Fruit fly (Drosophila melanogaster) whole organism, embryonic: ENCODE measurements around the gene CG43049.

Source experiments
- CG10431 ChIP-seq: fragments of 200-800 bp; sonication (Bioruptor generic); optimal IDR thresholded peaks from 3 replicates; lab custom pipeline; 2018; ENCODE audit warnings: missing biosample characterization, mild to moderate bottlenecking, missing genetic modification characterization
- CG12071 ChIP-seq: fragments of 200-800 bp; sonication (Bioruptor generic); optimal IDR thresholded peaks from 3 replicates; lab custom pipeline; 2018; ENCODE audit warnings: missing biosample characterization, mild to moderate bottlenecking, missing genetic modification characterization
- CG12744 ChIP-seq: fragments of 200-800 bp; sonication (Bioruptor generic); optimal IDR thresholded peaks from 2 replicates; lab custom pipeline; 2016; ENCODE audit warnings: missing biosample characterization, missing genetic modification characterization
- CG13624 ChIP-seq: fragments of 200-800 bp; sonication (Bioruptor generic); optimal IDR thresholded peaks from 2 replicates; lab custom pipeline; 2016; ENCODE audit warnings: missing biosample characterization, missing genetic modification characterization
- CG14710 ChIP-seq: fragments of 200-800 bp; sonication (Bioruptor generic); optimal IDR thresholded peaks from 3 replicates; lab custom pipeline; 2019; ENCODE audit warnings: missing biosample characterization, mild to moderate bottlenecking, missing genetic modification characterization, moderate library complexity
- CG14965 ChIP-seq: fragments of 200-800 bp; sonication (Bioruptor generic); optimal IDR thresholded peaks from 2 replicates; lab custom pipeline; 2016; ENCODE audit warnings: missing biosample characterization, missing genetic modification characterization, borderline replicate concordance
- CG15269 ChIP-seq: fragments of 200-800 bp; sonication (Bioruptor generic); optimal IDR thresholded peaks from 2 replicates; lab custom pipeline; 2018; ENCODE audit warnings: missing biosample characterization, mild to moderate bottlenecking, missing genetic modification characterization, moderate library complexity
- CG1602 ChIP-seq: fragments of 200-800 bp; sonication (Bioruptor generic); optimal IDR thresholded peaks from 3 replicates; lab custom pipeline; 2016; ENCODE audit warnings: missing biosample characterization, missing genetic modification characterization
- CG17328 ChIP-seq: fragments of 200-800 bp; sonication (Bioruptor generic); IDR thresholded peaks from 2 replicates; pipeline ENCODE4 v1.3.6; 2022; ENCODE audit warnings: missing biosample characterization, missing genetic modification characterization
- CG1792 ChIP-seq: fragments of 200-800 bp; sonication (Bioruptor generic); optimal IDR thresholded peaks from 2 replicates; lab custom pipeline; 2016; ENCODE audit warnings: missing biosample characterization, missing genetic modification characterization
- CG18011 ChIP-seq: fragments of 200-800 bp; sonication (Bioruptor generic); optimal IDR thresholded peaks from 2 replicates; lab custom pipeline; 2017; ENCODE audit warnings: missing biosample characterization, missing genetic modification characterization, mild to moderate bottlenecking, moderate library complexity, missing genotype
- CG31365 ChIP-seq: fragments of 200-800 bp; sonication (Bioruptor generic); optimal IDR thresholded peaks from 2 replicates; lab custom pipeline; 2018; ENCODE audit warnings: missing biosample characterization, mild to moderate bottlenecking, missing genetic modification characterization
- CG32767 ChIP-seq: fragments of 200-800 bp; sonication (Bioruptor generic); IDR thresholded peaks from 2 replicates; pipeline ENCODE4 v1.3.6; 2022; ENCODE audit warnings: missing biosample characterization, missing genetic modification characterization
- CG3838 ChIP-seq: fragments of 200-800 bp; sonication (Bioruptor generic); optimal IDR thresholded peaks from 3 replicates; lab custom pipeline; 2016; ENCODE audit warnings: missing biosample characterization, missing genetic modification characterization
- CG3995 ChIP-seq: fragments of 200-800 bp; sonication (Bioruptor generic); optimal IDR thresholded peaks from 3 replicates; lab custom pipeline; 2016; ENCODE audit warnings: missing biosample characterization, missing genetic modification characterization
- CG4360 ChIP-seq: fragments of 200-800 bp; sonication (Bioruptor generic); IDR thresholded peaks from 2 replicates; pipeline ENCODE4 v1.3.6; 2022; ENCODE audit warnings: missing biosample characterization, missing genetic modification characterization
- CG4707 ChIP-seq: fragments of 200-800 bp; sonication (Bioruptor generic); optimal IDR thresholded peaks from 2 replicates; lab custom pipeline; 2018; ENCODE audit warnings: missing biosample characterization, mild to moderate bottlenecking, missing genetic modification characterization, moderate library complexity
- CG7357 ChIP-seq: fragments of 200-800 bp; sonication (Bioruptor generic); IDR thresholded peaks from 3 replicates; pipeline ENCODE4 v1.3.6; 2022; ENCODE audit warnings: missing biosample characterization, missing genetic modification characterization
- CG7745 ChIP-seq: fragments of 200-800 bp; sonication (Bioruptor generic); optimal IDR thresholded peaks from 2 replicates; lab custom pipeline; 2018; ENCODE audit warnings: missing biosample characterization, mild to moderate bottlenecking, missing genetic modification characterization, moderate library complexity
- CG8924 ChIP-seq: fragments of 200-800 bp; optimal IDR thresholded peaks from 3 replicates; lab custom pipeline; 2019; ENCODE audit warnings: missing biosample characterization, mild to moderate bottlenecking, missing genetic modification characterization, moderate library complexity
- CG8944 ChIP-seq: fragments of 200-800 bp; sonication (Bioruptor generic); optimal IDR thresholded peaks from 3 replicates; lab custom pipeline; 2016; ENCODE audit warnings: missing biosample characterization, missing genetic modification characterization
- CG9609 ChIP-seq: fragments of 200-800 bp; sonication (Bioruptor generic); optimal IDR thresholded peaks from 3 replicates; lab custom pipeline; 2016; ENCODE audit warnings: missing biosample characterization, missing genetic modification characterization
- CoRest ChIP-seq: fragments of 200-800 bp; sonication (Bioruptor generic); optimal IDR thresholded peaks from 3 replicates; lab custom pipeline; 2018; ENCODE audit warnings: missing biosample characterization, mild to moderate bottlenecking, missing genetic modification characterization, moderate library complexity
- Dfd ChIP-seq, 2 experiments: fragments of >200 bp; optimal IDR thresholded peaks; 2 replicates each; lab custom pipeline; 2017; ENCODE audit warnings: missing biosample characterization in 2 of 2, missing genetic modification characterization in 2 of 2
- Doc3 ChIP-seq: fragments of 200-800 bp; sonication (Bioruptor generic); IDR thresholded peaks from 3 replicates; pipeline ENCODE4 v1.3.6; 2022; ENCODE audit warnings: missing biosample characterization, missing genetic modification characterization; ENCODE audit not compliant: partially characterized antibody
- Eip74EF ChIP-seq, 2 experiments: fragments of 200-800 bp in 1 of 2; fragments of >200 bp in 1 of 2; sonication (Bioruptor generic) in 1 of 2; optimal IDR thresholded peaks; 2 replicates each; lab custom pipeline; 2017 to 2019; ENCODE audit warnings: missing biosample characterization in 2 of 2, missing genetic modification characterization in 2 of 2, mild to moderate bottlenecking in 1 of 2, moderate library complexity in 1 of 2
- HHEX ChIP-seq: fragments of 200-800 bp; sonication (Bioruptor generic); optimal IDR thresholded peaks from 3 replicates; lab custom pipeline; 2017; ENCODE audit warnings: missing biosample characterization, mild to moderate bottlenecking, missing genetic modification characterization, missing genetic modification reagents
- Hmr ChIP-seq: fragments of 200-800 bp; sonication (Bioruptor generic); optimal IDR thresholded peaks from 3 replicates; lab custom pipeline; 2017; ENCODE audit warnings: mild to moderate bottlenecking, missing biosample characterization, missing genetic modification reagents, missing genetic modification characterization
- Lim3 ChIP-seq: fragments of 200-800 bp; sonication (Bioruptor generic); IDR thresholded peaks from 2 replicates; pipeline ENCODE4 v1.3.6; 2022; ENCODE audit warnings: missing biosample characterization, missing genetic modification characterization
- Lpt ChIP-seq: fragments of >200 bp; optimal IDR thresholded peaks from 2 replicates; lab custom pipeline; 2018; ENCODE audit warnings: missing biosample characterization, missing genetic modification characterization
- Sox102F ChIP-seq: fragments of 200-800 bp; sonication (Bioruptor generic); optimal IDR thresholded peaks from 2 replicates; lab custom pipeline; 2018; ENCODE audit warnings: missing biosample characterization, mild to moderate bottlenecking, missing genetic modification characterization, moderate library complexity
- Sry-β ChIP-seq: fragments of 200-800 bp; sonication (Bioruptor generic); optimal IDR thresholded peaks from 2 replicates; lab custom pipeline; 2018; ENCODE audit warnings: missing biosample characterization, mild to moderate bottlenecking, missing genetic modification characterization, moderate library complexity
- Sry-δ ChIP-seq: fragments of 200-800 bp; sonication (Bioruptor generic); optimal IDR thresholded peaks from 2 replicates; lab custom pipeline; 2016; ENCODE audit warnings: missing biosample characterization, missing genetic modification characterization
- aop ChIP-seq: fragments of 200-800 bp; sonication (Bioruptor generic); IDR thresholded peaks from 2 replicates; pipeline ENCODE4 v1.3.6; 2022; ENCODE audit warnings: missing biosample characterization, missing genetic modification characterization
- ap ChIP-seq: fragments of 200-800 bp; sonication (Bioruptor generic); IDR thresholded peaks from 2 replicates; pipeline ENCODE4 v1.3.6; 2022; ENCODE audit warnings: missing biosample characterization, missing genetic modification characterization
- bigmax ChIP-seq: fragments of 200-800 bp; sonication (Bioruptor generic); optimal IDR thresholded peaks from 2 replicates; lab custom pipeline; 2018; ENCODE audit warnings: missing biosample characterization, mild to moderate bottlenecking, missing genetic modification characterization
- cato ChIP-seq: fragments of 200-800 bp; sonication (Bioruptor generic); optimal IDR thresholded peaks from 2 replicates; lab custom pipeline; 2016; ENCODE audit warnings: missing biosample characterization, missing genetic modification characterization, borderline replicate concordance
- chif ChIP-seq, 2 experiments: fragments of 200-800 bp; sonication (Bioruptor generic); optimal IDR thresholded peaks; 3 replicates each; lab custom pipeline; 2016; ENCODE audit warnings: missing biosample characterization in 2 of 2, missing genetic modification characterization in 2 of 2
- corto ChIP-seq: fragments of 200-800 bp; sonication (Bioruptor generic); optimal IDR thresholded peaks from 2 replicates; lab custom pipeline; 2016; ENCODE audit warnings: missing biosample characterization, mild to moderate bottlenecking, missing genetic modification characterization, moderate library complexity
- lola ChIP-seq, 3 experiments: fragments of >200 bp in 2 of 3; fragments of 200-800 bp in 1 of 3; sonication (Bioruptor generic) in 1 of 3; optimal IDR thresholded peaks; 2 replicates each; lab custom pipeline; 2017 to 2019; ENCODE audit warnings: missing biosample characterization in 3 of 3, missing genetic modification characterization in 3 of 3, mild to moderate bottlenecking in 1 of 3, moderate library complexity in 1 of 3
- maf-S ChIP-seq: fragments of 200-800 bp; sonication (Bioruptor generic); optimal IDR thresholded peaks from 2 replicates; lab custom pipeline; 2016; ENCODE audit warnings: missing biosample characterization, missing genetic modification characterization
- mirr ChIP-seq: fragments of 200-800 bp; sonication (Bioruptor generic); optimal IDR thresholded peaks from 3 replicates; lab custom pipeline; 2018; ENCODE audit warnings: missing biosample characterization, mild to moderate bottlenecking, missing genetic modification characterization
- mld ChIP-seq: fragments of 200-800 bp; sonication (Bioruptor generic); IDR thresholded peaks from 3 replicates; pipeline ENCODE4 v1.3.6; 2022; ENCODE audit warnings: missing biosample characterization, missing genetic modification characterization; ENCODE audit not compliant: partially characterized antibody
- repo ChIP-seq: fragments of 200-800 bp; sonication (Bioruptor generic); optimal IDR thresholded peaks from 2 replicates; lab custom pipeline; 2016; ENCODE audit warnings: missing biosample characterization, missing genetic modification characterization
- scrt ChIP-seq: fragments of 200-800 bp; sonication (Bioruptor generic); optimal IDR thresholded peaks from 2 replicates; lab custom pipeline; 2018; ENCODE audit warnings: missing biosample characterization, mild to moderate bottlenecking, missing genetic modification characterization, moderate library complexity
- slp2 ChIP-seq: fragments of 200-800 bp; sonication (Bioruptor generic); optimal IDR thresholded peaks from 2 replicates; lab custom pipeline; 2016; ENCODE audit warnings: missing biosample characterization, missing genetic modification characterization
- so ChIP-seq: fragments of 200-800 bp; sonication (Bioruptor generic); IDR thresholded peaks from 3 replicates; pipeline ENCODE4 v1.3.6; 2022; ENCODE audit warnings: missing biosample characterization, missing genetic modification characterization
- sr ChIP-seq: fragments of 200-800 bp; sonication (Bioruptor generic); IDR thresholded peaks from 3 replicates; pipeline ENCODE4 v1.3.6; 2022; ENCODE audit warnings: missing biosample characterization, missing genetic modification characterization
- unpg ChIP-seq: fragments of 200-800 bp; sonication (Bioruptor generic); optimal IDR thresholded peaks from 3 replicates; lab custom pipeline; 2018; ENCODE audit warnings: missing biosample characterization, mild to moderate bottlenecking, missing genetic modification characterization, moderate library complexity

Gene CG43049

dm6 chr3L:18898770-18899278 lies 26.1 kb upstream of the CG43049 start, which contains the start of gene RpL26 (continued):
- TF ChIP-seq Eip74EF (GFP tag; optimal IDR thresholded peaks at IDR 0.05; lab: Kevin White, UChicago) (peak in 1 of 2 experiments; percentile 35), corto (GFP tag; lab: Kevin White, UChicago) (no peak), CG9609 (GFP tag; lab: Kevin White, UChicago) (peak; percentile 87), Dfd (GFP tag; optimal IDR thresholded peaks at IDR 0.05; lab: Kevin White, UChicago) (no peak), CG3995 (peak; percentile 85), slp2 (GFP tag; lab: Kevin White, UChicago) (peak; percentile 79), CG7357 (GFP tag; lab: Robert Waterston, UW) (peak; percentile 76), aop (GFP tag; lab: Robert Waterston, UW) (no peak), ap (no peak; the same call in 1 of the 2 replicates), unpg (GFP tag; lab: Kevin White, UChicago) (peak; percentile 51), CG1602 (GFP tag; lab: Kevin White, UChicago) (peak; percentile 78), cato (GFP tag; lab: Kevin White, UChicago) (peak; percentile 61), CoRest (tag; lab: Kevin White, UChicago) (peak; percentile 90), CG32767 (GFP tag; lab: Robert Waterston, UW) (peak; percentile 22; the same call in 1 of the 2 replicates), CG17328 (peak; percentile 53; the same call in 1 of the 2 replicates), sr (GFP tag; lab: Robert Waterston, UW) (no peak), CG31365 (tag; lab: Kevin White, UChicago) (peak; percentile 29), CG10431 (GFP tag; lab: Kevin White, UChicago) (peak; percentile 46), bigmax (no peak), mirr (GFP tag; lab: Kevin White, UChicago) (no peak), CG15269 (no peak), lola (GFP tag; optimal IDR thresholded peaks at IDR 0.05; lab: Kevin White, UChicago) (peak in 1 of 3 experiments; percentile 77), mld (GFP tag; lab: Robert Waterston, UW) (peak; percentile 90), Lim3 (GFP tag; lab: Robert Waterston, UW) (no peak), CG1792 (GFP tag; lab: Kevin White, UChicago) (peak; percentile 53), CG18011 (GFP tag; lab: Kevin White, UChicago) (peak; percentile 48), Sry-δ (GFP tag; lab: Kevin White, UChicago) (peak; percentile 99), CG12071 (no peak), CG8924 (tag; lab: Kevin White, UChicago) (peak; percentile 71), scrt (no peak), Lpt (GFP tag; lab: Kevin White, UChicago) (no peak), CG3838 (GFP tag; lab: Kevin White, UChicago) (peak; percentile 45), repo (GFP tag; lab: Kevin White, UChicago) (peak; percentile 56), CG4360 (GFP tag; lab: Robert Waterston, UW) (no peak), CG13624 (peak; percentile 92), so (GFP tag; lab: Robert Waterston, UW) (no peak), CG12744 (GFP tag; lab: Kevin White, UChicago) (peak; percentile 69), chif (GFP tag; optimal IDR thresholded peaks at IDR 0.05; lab: Kevin White, UChicago) (peak; percentile 55 to 81), HHEX (peak; percentile 53), Sox102F (no peak), Hmr (GFP tag; lab: Kevin White, UChicago) (no peak), CG7745 (tag; lab: Kevin White, UChicago) (no peak), CG4707 (no peak), CG14710 (tag; lab: Kevin White, UChicago) (peak; percentile 87), CG14965 (no peak), Doc3 (peak; percentile 97), maf-S (peak; percentile 86), CG8944 (GFP tag; lab: Kevin White, UChicago) (peak; percentile 86), Sry-β (no peak)
